Fruit fly (Drosophila melanogaster) whole organism, prepupa: ENCODE results near the gene sau.

ENCODE experiments used
- CG10669 ChIP-seq: fragments of 200-800 bp; sonication (Bioruptor generic); optimal IDR thresholded peaks from 3 replicates; lab custom pipeline; 2018; ENCODE audit warnings: missing biosample characterization, mild to moderate bottlenecking, missing genetic modification characterization, moderate library complexity
- CG8632 ChIP-seq: fragments of 200-800 bp; sonication (Bioruptor generic); optimal IDR thresholded peaks from 3 replicates; lab custom pipeline; 2016; ENCODE audit warnings: missing biosample characterization, missing genetic modification characterization
- Eip75B ChIP-seq: fragments of 200-800 bp; sonication (Bioruptor generic); optimal IDR thresholded peaks from 3 replicates; lab custom pipeline; 2016; ENCODE audit warnings: missing biosample characterization, missing genetic modification characterization
- Hr39 ChIP-seq: fragments of 200-800 bp; sonication (Bioruptor generic); optimal IDR thresholded peaks from 2 replicates; lab custom pipeline; 2016; ENCODE audit warnings: missing biosample characterization, missing genetic modification characterization
- eg ChIP-seq: fragments of 200-800 bp; sonication (Bioruptor generic); IDR thresholded peaks from 3 replicates; pipeline ENCODE4 v1.3.6; 2022; ENCODE audit warnings: missing biosample characterization, missing genetic modification characterization
- fkh ChIP-seq: fragments of 200-800 bp; sonication (Bioruptor generic); optimal IDR thresholded peaks from 3 replicates; lab custom pipeline; 2017; ENCODE audit warnings: missing biosample characterization, mild to moderate bottlenecking, missing genetic modification characterization, moderate library complexity
- lz ChIP-seq: fragments of 200-800 bp; sonication (Bioruptor generic); optimal IDR thresholded peaks from 3 replicates; lab custom pipeline; 2016; ENCODE audit warnings: missing biosample characterization, missing genetic modification characterization
- ss ChIP-seq, 2 experiments: fragments of 200-800 bp; sonication (Bioruptor generic); optimal IDR thresholded peaks; 2 replicates in 1 of 2; 3 replicates in 1 of 2; lab custom pipeline; 2017 to 2018; ENCODE audit warnings: mild to moderate bottlenecking in 2 of 2, missing biosample characterization in 2 of 2, missing genetic modification characterization in 2 of 2, moderate library complexity in 1 of 2
- topi ChIP-seq: fragments of 200-800 bp; sonication (Bioruptor generic); optimal IDR thresholded peaks from 3 replicates; lab custom pipeline; 2016; ENCODE audit warnings: missing biosample characterization, missing genetic modification characterization

- TF ChIP-seq eg (GFP tag; lab: Robert Waterston, UW), result no peak
- no peak for TF ChIP-seq CG10669 (GFP tag; lab: Kevin White, UChicago)
- TF ChIP-seq CG8632 (GFP tag; lab: Kevin White, UChicago), result no peak
- TF ChIP-seq lz, result no peak
- TF ChIP-seq ss (GFP tag; optimal IDR thresholded peaks at IDR 0.05; lab: Kevin White, UChicago), result no peak
- no peak for TF ChIP-seq Eip75B (GFP tag; lab: Kevin White, UChicago)
- no peak for TF ChIP-seq Hr39 (GFP tag; lab: Kevin White, UChicago)
- no peak for TF ChIP-seq fkh (GFP tag; lab: Kevin White, UChicago)
- no peak for TF ChIP-seq topi
Measured at dm6 chr2L:2199433-2199796, 26.7 kb upstream of the sau start.
